Fruit fly (Drosophila melanogaster) S2 (cell line): ENCODE measurements around the gene CG18231.

Experiments
- CG8478 ChIP-seq: fragments of >200 bp; optimal IDR thresholded peaks from 2 replicates; lab custom pipeline; 2018
- CTCF ChIP-seq, 2 experiments: fragments of >200 bp; optimal IDR thresholded peaks; 2 replicates each; lab custom pipeline; 2018

DNA sequence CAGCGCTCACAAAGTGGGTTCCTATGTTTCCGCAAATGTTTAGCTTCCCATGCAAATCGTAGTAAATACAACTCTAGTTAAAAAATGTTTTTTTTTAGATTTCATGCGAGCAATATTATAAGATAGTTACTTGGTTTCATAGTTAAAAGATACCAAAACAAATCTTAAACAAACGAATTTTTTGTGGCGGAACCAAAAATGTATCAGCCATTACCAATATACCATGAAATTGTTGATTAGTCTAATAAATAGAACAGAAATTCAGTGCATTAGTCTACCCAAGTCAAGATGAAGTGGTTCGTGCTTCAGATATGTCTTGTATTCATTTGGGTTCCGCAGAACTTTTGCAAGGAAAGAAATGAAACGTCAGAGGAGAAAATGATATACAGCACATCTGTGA is 4.3 kb downstream of the CG18231 start, which contains the start of gene CG32199:
- TF ChIP-seq CG8478 (lab: Kevin White, UChicago) = no peak
- TF ChIP-seq CTCF (optimal IDR thresholded peaks at IDR 0.05; lab: Kevin White, UChicago) = no peak
